Fruit fly (Drosophila melanogaster) whole organism, embryonic: ENCODE results near the gene Ir94d.

Experiments
- C15 ChIP-seq: fragments of 200-800 bp; sonication (Bioruptor generic); IDR thresholded peaks from 3 replicates; pipeline ENCODE4 v1.3.6; 2022; ENCODE audit warnings: missing biosample characterization, missing genetic modification characterization
- CG10274 ChIP-seq: fragments of 200-800 bp; sonication (Bioruptor generic); optimal IDR thresholded peaks from 3 replicates; lab custom pipeline; 2017; ENCODE audit warnings: missing biosample characterization, mild to moderate bottlenecking, missing genetic modification characterization
- CG10979 ChIP-seq: fragments of 200-800 bp; sonication (Bioruptor generic); optimal IDR thresholded peaks from 2 replicates; lab custom pipeline; 2018; ENCODE audit warnings: missing biosample characterization, mild to moderate bottlenecking, missing genetic modification characterization, moderate library complexity
- CG12391 ChIP-seq: fragments of 200-800 bp; sonication (Bioruptor generic); optimal IDR thresholded peaks from 3 replicates; lab custom pipeline; 2018; ENCODE audit warnings: missing biosample characterization, mild to moderate bottlenecking, missing genetic modification characterization, moderate library complexity
- CG13424 ChIP-seq: fragments of 200-800 bp; sonication (Bioruptor generic); optimal IDR thresholded peaks from 2 replicates; lab custom pipeline; 2019; ENCODE audit warnings: missing biosample characterization, mild to moderate bottlenecking, missing genetic modification characterization, moderate library complexity
- CG15514 ChIP-seq: fragments of 200-800 bp; sonication (Bioruptor generic); optimal IDR thresholded peaks from 3 replicates; lab custom pipeline; 2017; ENCODE audit warnings: missing biosample characterization, missing genetic modification characterization, mild to moderate bottlenecking, moderate library complexity, missing genetic modification reagents
- CG1647 ChIP-seq: fragments of 200-800 bp; sonication (Bioruptor generic); optimal IDR thresholded peaks from 3 replicates; lab custom pipeline; 2016; ENCODE audit warnings: missing biosample characterization, missing genetic modification characterization
- CG17328 ChIP-seq: fragments of 200-800 bp; sonication (Bioruptor generic); IDR thresholded peaks from 2 replicates; pipeline ENCODE4 v1.3.6; 2022; ENCODE audit warnings: missing biosample characterization, missing genetic modification characterization
- CG17802 ChIP-seq: fragments of 200-800 bp; sonication (Bioruptor generic); optimal IDR thresholded peaks from 2 replicates; lab custom pipeline; 2018; ENCODE audit warnings: missing biosample characterization, mild to moderate bottlenecking, missing genetic modification characterization, moderate library complexity
- CG2120 ChIP-seq: fragments of 200-800 bp; sonication (Bioruptor generic); optimal IDR thresholded peaks from 3 replicates; lab custom pipeline; 2016; ENCODE audit warnings: missing biosample characterization, missing genetic modification characterization
- CG30403 ChIP-seq: fragments of 200-800 bp; sonication (Bioruptor generic); optimal IDR thresholded peaks from 3 replicates; lab custom pipeline; 2016; ENCODE audit warnings: missing biosample characterization, missing genetic modification characterization
- CG31365 ChIP-seq: fragments of 200-800 bp; sonication (Bioruptor generic); optimal IDR thresholded peaks from 2 replicates; lab custom pipeline; 2018; ENCODE audit warnings: missing biosample characterization, mild to moderate bottlenecking, missing genetic modification characterization
- CG32532 ChIP-seq: fragments of 200-800 bp; sonication (Bioruptor generic); IDR thresholded peaks from 2 replicates; pipeline ENCODE4 v1.3.6; 2022; ENCODE audit warnings: missing biosample characterization, missing genetic modification characterization
- CG33213 ChIP-seq: fragments of 200-800 bp; sonication (Bioruptor generic); optimal IDR thresholded peaks from 3 replicates; lab custom pipeline; 2016; ENCODE audit warnings: missing biosample characterization, missing genetic modification characterization
- CG4404 ChIP-seq: fragments of 200-800 bp; sonication (Bioruptor generic); IDR thresholded peaks from 2 replicates; pipeline ENCODE4 v1.3.6; 2022; ENCODE audit warnings: missing biosample characterization, missing genetic modification characterization
- CG4424 ChIP-seq: fragments of 200-800 bp; sonication (Bioruptor generic); optimal IDR thresholded peaks from 3 replicates; lab custom pipeline; 2016; ENCODE audit warnings: missing biosample characterization, missing genetic modification characterization
- CG6654 ChIP-seq: fragments of 200-800 bp; sonication (Bioruptor generic); optimal IDR thresholded peaks from 2 replicates; lab custom pipeline; 2017; ENCODE audit warnings: missing biosample characterization, mild to moderate bottlenecking, missing genetic modification characterization
- CG6813 ChIP-seq: fragments of 200-800 bp; sonication (Bioruptor generic); optimal IDR thresholded peaks from 2 replicates; lab custom pipeline; 2017; ENCODE audit warnings: missing biosample characterization, missing genetic modification characterization, mild to moderate bottlenecking, moderate library complexity, missing genetic modification reagents
- CG8281 ChIP-seq: fragments of 200-800 bp; sonication (Bioruptor generic); optimal IDR thresholded peaks from 2 replicates; lab custom pipeline; 2018; ENCODE audit warnings: missing biosample characterization, mild to moderate bottlenecking, missing genetic modification characterization, moderate library complexity
- CG9727 ChIP-seq: fragments of 200-800 bp; sonication (Bioruptor generic); optimal IDR thresholded peaks from 3 replicates; lab custom pipeline; 2017; ENCODE audit warnings: missing biosample characterization, mild to moderate bottlenecking, missing genetic modification characterization
- D19B ChIP-seq: fragments of 200-800 bp; sonication (Bioruptor generic); optimal IDR thresholded peaks from 2 replicates; lab custom pipeline; 2017; ENCODE audit warnings: missing biosample characterization, mild to moderate bottlenecking, missing genetic modification characterization
- Doc3 ChIP-seq: fragments of 200-800 bp; sonication (Bioruptor generic); IDR thresholded peaks from 3 replicates; pipeline ENCODE4 v1.3.6; 2022; ENCODE audit warnings: missing biosample characterization, missing genetic modification characterization; ENCODE audit not compliant: partially characterized antibody
- Ets97D ChIP-seq: fragments of 200-800 bp; sonication (Bioruptor generic); optimal IDR thresholded peaks from 3 replicates; lab custom pipeline; 2016; ENCODE audit warnings: missing biosample characterization, missing genetic modification characterization
- H15 ChIP-seq: fragments of 200-800 bp; sonication (Bioruptor generic); IDR thresholded peaks from 3 replicates; pipeline ENCODE4 v1.3.6; 2022; ENCODE audit warnings: missing biosample characterization, missing genetic modification characterization
- HLH3B ChIP-seq: fragments of 200-800 bp; sonication (Bioruptor generic); IDR thresholded peaks from 2 replicates; pipeline ENCODE4 v1.3.6; 2022; ENCODE audit warnings: missing biosample characterization, missing genetic modification characterization
- Nf-YB ChIP-seq: fragments of 200-800 bp; sonication (Bioruptor generic); optimal IDR thresholded peaks from 3 replicates; lab custom pipeline; 2019; ENCODE audit warnings: missing biosample characterization, mild to moderate bottlenecking, missing genetic modification characterization, moderate library complexity
- Sox102F ChIP-seq: fragments of 200-800 bp; sonication (Bioruptor generic); optimal IDR thresholded peaks from 2 replicates; lab custom pipeline; 2018; ENCODE audit warnings: missing biosample characterization, mild to moderate bottlenecking, missing genetic modification characterization, moderate library complexity
- Stat92E ChIP-seq, 3 experiments: fragments of >200 bp in 2 of 3; fragments of 200-800 bp in 1 of 3; sonication (Bioruptor generic) in 1 of 3; optimal IDR thresholded peaks; 2 replicates each; lab custom pipeline; 2017 to 2019; ENCODE audit warnings: missing biosample characterization in 3 of 3, missing genetic modification characterization in 3 of 3, mild to moderate bottlenecking in 1 of 3, moderate library complexity in 1 of 3
- bbx ChIP-seq: fragments of 200-800 bp; sonication (Bioruptor generic); IDR thresholded peaks from 2 replicates; pipeline ENCODE4 v1.3.6; 2022; ENCODE audit warnings: missing biosample characterization, missing genetic modification characterization; ENCODE audit not compliant: partially characterized antibody
- caup ChIP-seq: fragments of 200-800 bp; sonication (Bioruptor generic); optimal IDR thresholded peaks from 3 replicates; lab custom pipeline; 2017; ENCODE audit warnings: missing biosample characterization, mild to moderate bottlenecking, missing genetic modification characterization, moderate library complexity; ENCODE audit not compliant: severe bottlenecking
- chinmo ChIP-seq: fragments of 200-800 bp; sonication (Bioruptor generic); IDR thresholded peaks from 4 replicates; pipeline ENCODE4 v1.3.6; 2022; ENCODE audit warnings: missing biosample characterization, missing genetic modification characterization; ENCODE audit not compliant: partially characterized antibody
- chn ChIP-seq: fragments of 200-800 bp; sonication (Bioruptor generic); optimal IDR thresholded peaks from 2 replicates; lab custom pipeline; 2016; ENCODE audit warnings: missing biosample characterization, missing genetic modification characterization
- dmrt99B ChIP-seq: fragments of 200-800 bp; sonication (Bioruptor generic); optimal IDR thresholded peaks from 2 replicates; lab custom pipeline; 2018; ENCODE audit warnings: missing biosample characterization, mild to moderate bottlenecking, missing genetic modification characterization, moderate library complexity
- dysf ChIP-seq: fragments of 200-800 bp; sonication (Bioruptor generic); IDR thresholded peaks from 3 replicates; pipeline ENCODE4 v1.3.6; 2022; ENCODE audit warnings: missing biosample characterization, missing genetic modification characterization
- fd102C ChIP-seq: fragments of 200-800 bp; sonication (Bioruptor generic); optimal IDR thresholded peaks from 2 replicates; lab custom pipeline; 2018; ENCODE audit warnings: missing biosample characterization, mild to moderate bottlenecking, missing genetic modification characterization, moderate library complexity
- gem ChIP-seq: fragments of 200-800 bp; sonication (Bioruptor generic); optimal IDR thresholded peaks from 2 replicates; lab custom pipeline; 2019; ENCODE audit warnings: missing biosample characterization, mild to moderate bottlenecking, missing genetic modification characterization, moderate library complexity
- gro ChIP-seq: fragments of 200-800 bp; sonication (Bioruptor generic); optimal IDR thresholded peaks from 2 replicates; lab custom pipeline; 2016; ENCODE audit warnings: missing biosample characterization, missing genetic modification characterization
- gsb ChIP-seq: fragments of 200-800 bp; sonication (Bioruptor generic); IDR thresholded peaks from 2 replicates; pipeline ENCODE4 v1.3.6; 2022; ENCODE audit warnings: missing biosample characterization, missing genetic modification characterization
- kni ChIP-seq: fragments of 200-800 bp; sonication (Bioruptor generic); optimal IDR thresholded peaks from 3 replicates; lab custom pipeline; 2017; ENCODE audit warnings: mild to moderate bottlenecking, missing biosample characterization, missing genetic modification reagents, missing genetic modification characterization
- phol ChIP-seq: fragments of 200-800 bp; sonication (Bioruptor generic); optimal IDR thresholded peaks from 3 replicates; lab custom pipeline; 2018; ENCODE audit warnings: missing biosample characterization, mild to moderate bottlenecking, missing genetic modification characterization, moderate library complexity
- prd ChIP-seq, 3 experiments: fragments of >200 bp in 2 of 3; fragments of 200-800 bp in 1 of 3; sonication (Bioruptor generic) in 1 of 3; optimal IDR thresholded peaks in 2 of 3; IDR thresholded peaks in 1 of 3; 2 replicates in 2 of 3; 3 replicates in 1 of 3; pipeline versions ENCODE4 v1.3.6 to Lab custom; 2017 to 2022; ENCODE audit warnings: missing biosample characterization in 1 of 3, missing genetic modification characterization in 1 of 3
- scrt ChIP-seq: fragments of 200-800 bp; sonication (Bioruptor generic); optimal IDR thresholded peaks from 2 replicates; lab custom pipeline; 2018; ENCODE audit warnings: missing biosample characterization, mild to moderate bottlenecking, missing genetic modification characterization, moderate library complexity
- sima ChIP-seq: fragments of 200-800 bp; sonication (Bioruptor generic); optimal IDR thresholded peaks from 2 replicates; lab custom pipeline; 2016; ENCODE audit warnings: missing biosample characterization, missing genetic modification characterization
- slou ChIP-seq: fragments of 200-800 bp; sonication (Bioruptor generic); optimal IDR thresholded peaks from 3 replicates; lab custom pipeline; 2016; ENCODE audit warnings: missing biosample characterization, missing genetic modification characterization
- unc-4 ChIP-seq: fragments of 200-800 bp; sonication (Bioruptor generic); IDR thresholded peaks from 2 replicates; pipeline ENCODE4 v1.3.6; 2022; ENCODE audit warnings: missing biosample characterization, missing genetic modification characterization; ENCODE audit not compliant: partially characterized antibody
- wdn ChIP-seq: fragments of 200-800 bp; sonication (Bioruptor generic); IDR thresholded peaks from 2 replicates; pipeline ENCODE4 v1.3.6; 2022; ENCODE audit warnings: missing biosample characterization, missing genetic modification characterization
- zen ChIP-seq: fragments of 200-800 bp; sonication (Bioruptor generic); optimal IDR thresholded peaks from 3 replicates; lab custom pipeline; 2018; ENCODE audit warnings: missing biosample characterization, mild to moderate bottlenecking, missing genetic modification characterization, moderate library complexity

Ir94d gene

dm6 chr3R:23363515-23364124 is 39.0 kb upstream of the Ir94d start, which contains the start of gene CG4408 (continued):
- peak; percentile 67; the same call in 1 of the 2 replicates for TF ChIP-seq CG32532 (GFP tag; lab: Robert Waterston, UW)
- peak; percentile 59 for TF ChIP-seq gem (tag; lab: Kevin White, UChicago)
- no peak for TF ChIP-seq sima (GFP tag; lab: Kevin White, UChicago)
- no peak for TF ChIP-seq C15 (GFP tag; lab: Robert Waterston, UW)
- no peak for TF ChIP-seq kni
- no peak for TF ChIP-seq slou
- peak; percentile 37 for TF ChIP-seq Sox102F
- TF ChIP-seq unc-4, result no peak
- TF ChIP-seq bbx, result no peak
- peak; percentile 19 for TF ChIP-seq CG13424 (tag; lab: Kevin White, UChicago)
- TF ChIP-seq CG8281 (tag; lab: Kevin White, UChicago), result no peak
- no peak for TF ChIP-seq Stat92E (GFP tag; optimal IDR thresholded peaks at IDR 0.05; lab: Kevin White, UChicago)
- peak; percentile 31 for TF ChIP-seq dmrt99B (tag; lab: Kevin White, UChicago)
- TF ChIP-seq CG15514 (GFP tag; lab: Kevin White, UChicago), result peak; percentile 3
- TF ChIP-seq CG10274 (GFP tag; lab: Kevin White, UChicago), result peak; percentile 84
- peak; percentile 43 for TF ChIP-seq phol
- TF ChIP-seq fd102C (GFP tag; lab: Kevin White, UChicago), result no peak
- no peak for TF ChIP-seq Nf-YB (GFP tag; lab: Kevin White, UChicago)
- no peak for TF ChIP-seq chn (GFP tag; lab: Kevin White, UChicago)
- peak; percentile 10 for TF ChIP-seq CG12391 (tag; lab: Kevin White, UChicago)
- peak; percentile 93 for TF ChIP-seq D19B (GFP tag; lab: Kevin White, UChicago)
- TF ChIP-seq CG6654, result no peak
- peak; percentile 20; the same call in 1 of the 2 replicates for TF ChIP-seq CG17328
- no peak for TF ChIP-seq wdn (GFP tag; lab: Robert Waterston, UW)
- 0 out of 3 replicates have a peak, but pooled peaks have one; percentile 16 for TF ChIP-seq dysf (GFP tag; lab: Robert Waterston, UW)
- peak; percentile 16 for TF ChIP-seq CG4424
- TF ChIP-seq scrt (GFP tag; lab: Kevin White, UChicago), result peak; percentile 6
- peak; percentile 36 for TF ChIP-seq CG9727 (GFP tag; lab: Kevin White, UChicago)
- peak; percentile 43 for TF ChIP-seq CG30403 (GFP tag; lab: Kevin White, UChicago)
- TF ChIP-seq CG6813 (GFP tag; lab: Kevin White, UChicago), result peak; percentile 50
- no peak for TF ChIP-seq CG31365 (tag; lab: Kevin White, UChicago)
- peak; percentile 46 for TF ChIP-seq gro
- no peak for TF ChIP-seq CG1647 (GFP tag; lab: Kevin White, UChicago)
- no peak for TF ChIP-seq CG17802 (tag; lab: Kevin White, UChicago)
- 0 out of 3 replicates have a peak, but pooled peaks have one; percentile 34 for TF ChIP-seq H15
- TF ChIP-seq HLH3B, result 0 out of 2 replicates have a peak, but pooled peaks have one; percentile 30
- TF ChIP-seq zen (tag; lab: Kevin White, UChicago), result peak; percentile 12
- TF ChIP-seq Ets97D (GFP tag; lab: Kevin White, UChicago), result no peak
- TF ChIP-seq prd (optimal IDR thresholded peaks at IDR 0.05; lab: Kevin White, UChicago), result no peak
- peak; percentile 65; the same call in 2 of the 3 replicates for TF ChIP-seq prd (GFP tag; IDR thresholded peaks at IDR 0.05; lab: Robert Waterston, UW)
- TF ChIP-seq chinmo (GFP tag; lab: Robert Waterston, UW), result no peak
- peak; percentile 13 for TF ChIP-seq caup
- no peak for TF ChIP-seq gsb (GFP tag; lab: Robert Waterston, UW)
- TF ChIP-seq CG2120 (GFP tag; lab: Kevin White, UChicago), result peak; percentile 72
- TF ChIP-seq CG10979, result peak; percentile 20
- TF ChIP-seq CG33213 (GFP tag; lab: Kevin White, UChicago), result peak; percentile 9
- peak; percentile 21; the same call in 1 of the 2 replicates for TF ChIP-seq CG4404
- TF ChIP-seq Doc3 (GFP tag; lab: Robert Waterston, UW), result no peak
